Fruit fly (Drosophila melanogaster): Measurements from ENCODE around the gene CG17032.

- TF ChIP-seq Ets98B (GFP tag; IDR thresholded peaks at IDR 0.05) (no peak; the same call in 1 of the 2 replicates), CG14655 (GFP tag; optimal IDR thresholded peaks at IDR 0.05) (no peak), gl (tag; optimal IDR thresholded peaks at IDR 0.05) (no peak), Snoo (tag; optimal IDR thresholded peaks at IDR 0.05) (no peak), EcR (GFP tag; optimal IDR thresholded peaks at IDR 0.05) (peak; percentile 28), CG9948 (tag; optimal IDR thresholded peaks at IDR 0.05) (no peak), CG34367 (tag; optimal IDR thresholded peaks at IDR 0.05) (no peak), D1 (tag; optimal IDR thresholded peaks at IDR 0.05) (no peak), CG32121 (GFP tag; IDR thresholded peaks at IDR 0.05) (peak; percentile 56), fd96Ca (GFP tag; IDR thresholded peaks at IDR 0.05) (no peak)
Measured at dm6 chr3L:15952909-15953308, 5.7 kb upstream of the CG17032 start.
